Worm (Caenorhabditis elegans) whole organism, late embryonic: Measurements from ENCODE around the gene mab-3.

Experiments used
- C38D4.7 ChIP-seq: fragments of 200-800 bp; sonication (Bioruptor generic); optimal IDR thresholded peaks from 2 replicates; lab custom pipeline; 2018; ENCODE audit warnings: mild to moderate bottlenecking, missing genetic modification characterization, moderate library complexity, missing compliant biosample characterization
- K09A11.1 ChIP-seq: sonication (generic microtip); optimal IDR thresholded peaks from 2 replicates; lab custom pipeline; 2017; ENCODE audit warnings: antibody characterized with exemption, mild to moderate bottlenecking, missing genetic modification characterization, missing compliant biosample characterization; ENCODE audit not compliant: insufficient read depth
- T23F11.4 ChIP-seq: fragments of 200-800 bp; sonication (Bioruptor generic); optimal IDR thresholded peaks from 2 replicates; lab custom pipeline; 2018; ENCODE audit warnings: mild to moderate bottlenecking, missing genetic modification characterization, missing compliant biosample characterization
- ama-1 ChIP-seq: fragments of 150-350 bp; optimal IDR thresholded peaks from 2 replicates; lab custom pipeline; 2014
- ceh-14 ChIP-seq: sonication (generic microtip); optimal IDR thresholded peaks from 2 replicates; lab custom pipeline; 2016; ENCODE audit warnings: missing genotype, missing genetic modification characterization, missing compliant biosample characterization
- ceh-18 ChIP-seq: sonication (generic microtip); optimal IDR thresholded peaks from 2 replicates; lab custom pipeline; 2016; ENCODE audit warnings: missing genetic modification characterization, missing compliant biosample characterization
- ceh-2 ChIP-seq: sonication (generic microtip); optimal IDR thresholded peaks from 2 replicates; lab custom pipeline; 2016; ENCODE audit warnings: missing genotype, missing genetic modification characterization, missing compliant biosample characterization
- ceh-22 ChIP-seq: sonication (generic microtip); optimal IDR thresholded peaks from 2 replicates; lab custom pipeline; 2017; ENCODE audit warnings: missing biosample characterization, missing genetic modification characterization
- ceh-31 ChIP-seq: sonication (generic microtip); optimal IDR thresholded peaks from 2 replicates; lab custom pipeline; 2016; ENCODE audit warnings: missing genetic modification characterization, missing compliant biosample characterization
- ceh-34 ChIP-seq: sonication (generic microtip); optimal IDR thresholded peaks from 2 replicates; lab custom pipeline; 2016; ENCODE audit warnings: mild to moderate bottlenecking, missing genetic modification characterization, missing compliant biosample characterization
- ceh-6 ChIP-seq: fragments of 200-800 bp; sonication (Bioruptor generic); optimal IDR thresholded peaks from 2 replicates; lab custom pipeline; 2018; ENCODE audit warnings: mild to moderate bottlenecking, missing genetic modification characterization, missing compliant biosample characterization
- ceh-9 ChIP-seq: sonication (generic microtip); optimal IDR thresholded peaks from 2 replicates; lab custom pipeline; 2016; ENCODE audit warnings: mild to moderate bottlenecking, missing genetic modification characterization, inconsistent platforms, missing compliant biosample characterization
- che-1 ChIP-seq: sonication (generic microtip); optimal IDR thresholded peaks from 2 replicates; lab custom pipeline; 2016; ENCODE audit warnings: mild to moderate bottlenecking, missing genetic modification characterization, missing compliant biosample characterization
- dmd-4 ChIP-seq: sonication (generic microtip); optimal IDR thresholded peaks from 2 replicates; lab custom pipeline; 2016; ENCODE audit warnings: borderline replicate concordance, missing genetic modification characterization, missing compliant biosample characterization
- elt-2 ChIP-seq: sonication (generic microtip); optimal IDR thresholded peaks from 2 replicates; lab custom pipeline; 2016; ENCODE audit warnings: missing genetic modification reagents, missing genetic modification characterization, missing compliant biosample characterization
- eyg-1 ChIP-seq: sonication (generic microtip); optimal IDR thresholded peaks from 2 replicates; lab custom pipeline; 2016; ENCODE audit warnings: missing genotype, missing genetic modification characterization, missing compliant biosample characterization
- fax-1 ChIP-seq: sonication (generic microtip); optimal IDR thresholded peaks from 2 replicates; lab custom pipeline; 2016; ENCODE audit warnings: missing genotype, missing genetic modification characterization, missing compliant biosample characterization
- fkh-10 ChIP-seq: fragments of 150-350 bp; optimal IDR thresholded peaks from 2 replicates; lab custom pipeline; 2014; ENCODE audit warnings: missing biosample characterization, missing genetic modification reagents, missing genetic modification characterization
- fkh-6 ChIP-seq: sonication (generic microtip); optimal IDR thresholded peaks from 2 replicates; lab custom pipeline; 2016; ENCODE audit warnings: missing genetic modification characterization, missing compliant biosample characterization
- gmeb-2 ChIP-seq: sonication (generic microtip); optimal IDR thresholded peaks from 2 replicates; lab custom pipeline; 2016; ENCODE audit warnings: missing genetic modification characterization, inconsistent platforms, missing compliant biosample characterization
- hlh-13 ChIP-seq: fragments of 200-800 bp; sonication (Bioruptor generic); optimal IDR thresholded peaks from 2 replicates; lab custom pipeline; 2018; ENCODE audit warnings: mild to moderate bottlenecking, missing genetic modification characterization, missing compliant biosample characterization
- hlh-30 ChIP-seq: sonication (generic microtip); optimal IDR thresholded peaks from 2 replicates; lab custom pipeline; 2017; ENCODE audit warnings: antibody characterized with exemption, missing genetic modification characterization, missing compliant biosample characterization; ENCODE audit not compliant: insufficient read depth
- lim-6 ChIP-seq: sonication (generic microtip); optimal IDR thresholded peaks from 2 replicates; lab custom pipeline; 2016; ENCODE audit warnings: missing genetic modification characterization, missing compliant biosample characterization
- madf-2 ChIP-seq: sonication (generic microtip); optimal IDR thresholded peaks from 2 replicates; lab custom pipeline; 2017; ENCODE audit warnings: missing genetic modification characterization, missing compliant biosample characterization
- mec-3 ChIP-seq: sonication (generic microtip); optimal IDR thresholded peaks from 2 replicates; lab custom pipeline; 2016; ENCODE audit warnings: borderline replicate concordance, missing genetic modification characterization, missing compliant biosample characterization
- nfya-1 ChIP-seq: sonication (generic microtip); optimal IDR thresholded peaks from 2 replicates; lab custom pipeline; 2017; ENCODE audit warnings: missing genetic modification characterization, mild to moderate bottlenecking, missing compliant biosample characterization, antibody characterized with exemption, moderate library complexity
- nhr-232 ChIP-seq: sonication (generic microtip); optimal IDR thresholded peaks from 2 replicates; lab custom pipeline; 2016; ENCODE audit warnings: missing genetic modification characterization, missing compliant biosample characterization
- npax-4 ChIP-seq: sonication (generic microtip); optimal IDR thresholded peaks from 2 replicates; lab custom pipeline; 2016; ENCODE audit warnings: missing genetic modification characterization, missing compliant biosample characterization
- pag-3 ChIP-seq: sonication (generic microtip); optimal IDR thresholded peaks from 2 replicates; lab custom pipeline; 2016; ENCODE audit warnings: missing compliant biosample characterization, missing genetic modification characterization, borderline replicate concordance
- pat-9 ChIP-seq: fragments of 200-800 bp; sonication (Bioruptor generic); optimal IDR thresholded peaks from 2 replicates; lab custom pipeline; 2018; ENCODE audit warnings: mild to moderate bottlenecking, missing genetic modification characterization, moderate library complexity, missing compliant biosample characterization
- pha-2 ChIP-seq: sonication (generic microtip); optimal IDR thresholded peaks from 2 replicates; lab custom pipeline; 2017; ENCODE audit warnings: mild to moderate bottlenecking, missing genetic modification characterization, missing compliant biosample characterization
- pha-4 ChIP-seq: fragments of 150-350 bp; optimal IDR thresholded peaks from 2 replicates; lab custom pipeline; 2018; ENCODE audit warnings: missing biosample characterization, missing genetic modification reagents, missing genetic modification characterization
- pros-1 ChIP-seq: fragments of 150-350 bp; optimal IDR thresholded peaks from 2 replicates; lab custom pipeline; 2014; ENCODE audit warnings: missing biosample characterization, missing genetic modification reagents, missing genetic modification characterization
- sdc-2 ChIP-seq: sonication (generic microtip); optimal IDR thresholded peaks from 2 replicates; lab custom pipeline; 2016; ENCODE audit warnings: missing genotype, missing genetic modification characterization, missing compliant biosample characterization
- sox-2 ChIP-seq: fragments of 200-800 bp; sonication (Bioruptor generic); IDR thresholded peaks from 2 replicates; pipeline ENCODE4 v1.3.6; 2022; ENCODE audit warnings: missing genetic modification reagents, missing genetic modification characterization, missing compliant biosample characterization
- sox-4 ChIP-seq: sonication (generic microtip); optimal IDR thresholded peaks from 2 replicates; lab custom pipeline; 2017; ENCODE audit warnings: mild to moderate bottlenecking, missing genetic modification characterization, inconsistent platforms, missing compliant biosample characterization
- tbx-2 ChIP-seq: sonication (generic microtip); optimal IDR thresholded peaks from 2 replicates; lab custom pipeline; 2016; ENCODE audit warnings: missing genetic modification characterization, missing compliant biosample characterization
- ttx-3 ChIP-seq: sonication (generic microtip); optimal IDR thresholded peaks from 2 replicates; lab custom pipeline; 2016; ENCODE audit warnings: missing genetic modification reagents, missing genetic modification characterization, missing compliant biosample characterization
- unc-42 ChIP-seq: sonication (generic microtip); optimal IDR thresholded peaks from 2 replicates; lab custom pipeline; 2016; ENCODE audit warnings: missing genotype, missing genetic modification characterization, missing compliant biosample characterization
- zip-5 ChIP-seq: sonication (generic microtip); optimal IDR thresholded peaks from 2 replicates; lab custom pipeline; 2016; ENCODE audit warnings: missing genetic modification characterization, missing compliant biosample characterization

Gene mab-3

ce11 chrII:9774653-9775052, 42.7 kb downstream of the mab-3 start (continued):
- TF ChIP-seq pag-3 (tag; lab: Kevin White, UChicago): no peak
- peak; percentile 43 for TF ChIP-seq unc-42 (tag; lab: Kevin White, UChicago)
- peak; percentile 84 for TF ChIP-seq ceh-6 (GFP tag; lab: Kevin White, UChicago)
- peak; percentile 81 for TF ChIP-seq C38D4.7 (GFP tag; lab: Kevin White, UChicago)
- peak; percentile 70 for TF ChIP-seq pat-9 (tag; lab: Kevin White, UChicago)
- TF ChIP-seq sox-2 (GFP tag; lab: Robert Waterston, UW): peak; percentile 83
- TF ChIP-seq ceh-34 (tag; lab: Kevin White, UChicago): peak; percentile 81
- peak; percentile 45 for TF ChIP-seq pros-1
- TF ChIP-seq ama-1 (lab: Kevin White, UChicago): no peak
- TF ChIP-seq K09A11.1 (tag; lab: Kevin White, UChicago): peak; percentile 61
- peak; percentile 90 for TF ChIP-seq ttx-3 (tag; lab: Kevin White, UChicago)
- TF ChIP-seq sdc-2: peak; percentile 79
- peak; percentile 10 for TF ChIP-seq ceh-18 (tag; lab: Kevin White, UChicago)
- peak; percentile 46 for TF ChIP-seq nfya-1 (tag; lab: Kevin White, UChicago)
- peak; percentile 84 for TF ChIP-seq gmeb-2 (tag; lab: Kevin White, UChicago)
- peak; percentile 63 for TF ChIP-seq ceh-31

ce11 chrII:9775790-9776189, 43.9 kb downstream of the mab-3 start, which contains the start of gene T10B9.9:
Gene T10B9.9 (minus strand): TSS chrII:9775890.
- no peak for TF ChIP-seq tbx-2
- TF ChIP-seq elt-2: no peak
- no peak for TF ChIP-seq ttx-3 (tag; lab: Kevin White, UChicago)
- TF ChIP-seq, all 69 proteins: peak for 0

- TF ChIP-seq sox-4 (tag; lab: Kevin White, UChicago) (no peak), fax-1 (tag; lab: Kevin White, UChicago) (no peak), nhr-232 (tag; lab: Kevin White, UChicago) (no peak), nfya-1 (tag; lab: Kevin White, UChicago) (no peak), ceh-9 (tag; lab: Kevin White, UChicago) (no peak), sdc-2 (no peak), ceh-31 (no peak)
Measured at ce11 chrII:9778495-9778894, 46.6 kb downstream of the mab-3 start.

ce11 chrII:9781842-9782241, 49.9 kb downstream of the mab-3 start, which contains the start of gene cyp-13A1:
Gene cyp-13A1 (minus strand): TSS chrII:9781997.
- TF ChIP-seq lim-6 (tag; lab: Kevin White, UChicago): no peak
- no peak for TF ChIP-seq dmd-4
- TF ChIP-seq elt-2: peak; percentile 10
- TF ChIP-seq npax-4 (tag; lab: Kevin White, UChicago): no peak
- TF ChIP-seq pha-2 (tag; lab: Kevin White, UChicago): no peak
- TF ChIP-seq ceh-2 (tag; lab: Kevin White, UChicago): no peak
- TF ChIP-seq fkh-10 (GFP tag; lab: Kevin White, UChicago): no peak
- TF ChIP-seq mec-3 (tag; lab: Kevin White, UChicago): no peak
- TF ChIP-seq ceh-14 (tag; lab: Kevin White, UChicago): no peak

- no peak for TF ChIP-seq ceh-6 (GFP tag; lab: Kevin White, UChicago)
- TF ChIP-seq mec-3 (tag; lab: Kevin White, UChicago): no peak
- TF ChIP-seq ceh-2 (tag; lab: Kevin White, UChicago): no peak
- TF ChIP-seq eyg-1 (tag; lab: Kevin White, UChicago): no peak
- no peak for TF ChIP-seq sdc-2
- TF ChIP-seq pha-4 (tag; lab: Kevin White, UChicago): no peak
- TF ChIP-seq zip-5: no peak
- TF ChIP-seq che-1 (tag; lab: Kevin White, UChicago): no peak
- no peak for TF ChIP-seq pha-2 (tag; lab: Kevin White, UChicago)
- TF ChIP-seq tbx-2: no peak
- TF ChIP-seq madf-2 (tag; lab: Kevin White, UChicago): no peak
- no peak for TF ChIP-seq hlh-13 (GFP tag; lab: Kevin White, UChicago)
- no peak for TF ChIP-seq hlh-30 (tag; lab: Kevin White, UChicago)
- no peak for TF ChIP-seq ceh-22
- no peak for TF ChIP-seq fkh-6 (tag; lab: Kevin White, UChicago)
- TF ChIP-seq T23F11.4 (GFP tag; lab: Kevin White, UChicago): no peak
- TF ChIP-seq ceh-14 (tag; lab: Kevin White, UChicago): no peak
- TF ChIP-seq, all 69 proteins: peak for 0
Measured at ce11 chrII:9782337-9782736, 50.4 kb downstream of the mab-3 start, which contains the start of gene T10B9.14. Gene T10B9.14 (minus strand): TSS chrII:9782437.
